Fruit fly (Drosophila melanogaster) whole organism, adult: ENCODE data around the gene Plp.

Experiments
- CG11617 ChIP-seq: fragments of 200-800 bp; sonication (Bioruptor generic); optimal IDR thresholded peaks from 2 replicates; lab custom pipeline; 2017; ENCODE audit warnings: mild to moderate bottlenecking, missing biosample characterization, missing genetic modification reagents, missing genetic modification characterization
- CG7045 ChIP-seq: fragments of 200-800 bp; sonication (Bioruptor generic); optimal IDR thresholded peaks from 2 replicates; lab custom pipeline; 2017; ENCODE audit warnings: missing biosample characterization, mild to moderate bottlenecking, missing genetic modification characterization
- Clk ChIP-seq: fragments of 200-800 bp; sonication (Bioruptor generic); optimal IDR thresholded peaks from 2 replicates; lab custom pipeline; 2017; ENCODE audit warnings: missing biosample characterization, missing genetic modification characterization
- Crg-1 ChIP-seq: fragments of 200-800 bp; sonication (Bioruptor generic); optimal IDR thresholded peaks from 2 replicates; lab custom pipeline; 2016; ENCODE audit warnings: missing biosample characterization, missing genetic modification characterization
- Hr96 ChIP-seq: fragments of 200-800 bp; sonication (Bioruptor generic); optimal IDR thresholded peaks from 2 replicates; lab custom pipeline; 2016; ENCODE audit warnings: missing biosample characterization, missing genetic modification characterization
- bab1 ChIP-seq: fragments of 200-800 bp; sonication (Bioruptor generic); optimal IDR thresholded peaks from 3 replicates; lab custom pipeline; 2019; ENCODE audit warnings: missing biosample characterization, mild to moderate bottlenecking, missing genetic modification characterization, moderate library complexity
- cic ChIP-seq: fragments of 200-800 bp; sonication (Bioruptor generic); optimal IDR thresholded peaks from 2 replicates; lab custom pipeline; 2017; ENCODE audit warnings: missing biosample characterization, mild to moderate bottlenecking, missing genetic modification characterization, moderate library complexity
- cnc ChIP-seq, 2 experiments: fragments of >200 bp; optimal IDR thresholded peaks; 2 replicates each; lab custom pipeline; 2017
- kay ChIP-seq: fragments of 200-800 bp; sonication (Bioruptor generic); peaks from one replicate; lab custom pipeline; 2016; ENCODE audit warnings: missing biosample characterization, missing genetic modification characterization, borderline replicate concordance
- ovo ChIP-seq: fragments of 200-800 bp; sonication (Bioruptor generic); optimal IDR thresholded peaks from 2 replicates; lab custom pipeline; 2016; ENCODE audit warnings: missing biosample characterization, missing genetic modification characterization
- tj ChIP-seq: fragments of 200-800 bp; sonication (Bioruptor generic); optimal IDR thresholded peaks from 3 replicates; lab custom pipeline; 2017; ENCODE audit warnings: missing biosample characterization, mild to moderate bottlenecking, missing genetic modification characterization, moderate library complexity
- toe ChIP-seq: fragments of 200-800 bp; sonication (Bioruptor generic); optimal IDR thresholded peaks from 2 replicates; lab custom pipeline; 2016; ENCODE audit warnings: missing biosample characterization, missing genetic modification characterization

DNA sequence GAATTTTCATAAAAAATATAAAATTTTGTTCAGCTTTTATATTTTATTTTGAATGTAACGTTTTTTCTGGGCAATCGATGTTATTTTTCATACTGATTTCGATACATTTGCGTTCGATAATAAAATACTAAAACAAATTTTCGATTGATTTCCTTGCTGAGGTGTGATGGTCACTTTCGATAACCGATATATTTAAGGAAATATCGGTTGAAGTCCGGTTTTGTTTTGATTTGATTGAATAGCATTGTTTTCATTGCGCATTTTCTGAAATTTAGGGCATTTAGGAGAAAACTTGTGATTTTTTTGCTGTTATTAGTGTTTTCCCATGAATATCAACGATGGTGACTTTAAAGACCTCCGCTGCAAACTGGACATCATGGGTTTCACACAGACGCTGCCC is 22.0 kb upstream of the Plp start, which contains the start of gene Cep135:
- TF ChIP-seq CG7045 (GFP tag; lab: Kevin White, UChicago), result no peak
- TF ChIP-seq Hr96, result no peak
- no peak for TF ChIP-seq cic (GFP tag; lab: Kevin White, UChicago)
- TF ChIP-seq Crg-1 (GFP tag; lab: Kevin White, UChicago), result no peak
- no peak for TF ChIP-seq CG11617 (GFP tag; lab: Kevin White, UChicago)
- no peak for TF ChIP-seq Clk (GFP tag; lab: Kevin White, UChicago)
- TF ChIP-seq tj (GFP tag; lab: Kevin White, UChicago), result no peak
- peak; percentile 9 for TF ChIP-seq bab1 (GFP tag; lab: Kevin White, UChicago)
- TF ChIP-seq ovo (GFP tag; lab: Kevin White, UChicago), result no peak
- TF ChIP-seq kay, result no peak
- no peak for TF ChIP-seq toe
- TF ChIP-seq cnc (optimal IDR thresholded peaks at IDR 0.05; lab: Kevin White, UChicago), result no peak
